Worm (Caenorhabditis elegans) whole organism, late embryonic: ENCODE results near the gene ceh-21.

ENCODE experiments used
- ceh-34 ChIP-seq: sonication (generic microtip); optimal IDR thresholded peaks from 2 replicates; lab custom pipeline; 2016; ENCODE audit warnings: mild to moderate bottlenecking, missing genetic modification characterization, missing compliant biosample characterization
- dmd-4 ChIP-seq: sonication (generic microtip); optimal IDR thresholded peaks from 2 replicates; lab custom pipeline; 2016; ENCODE audit warnings: borderline replicate concordance, missing genetic modification characterization, missing compliant biosample characterization
- rnt-1 ChIP-seq: sonication (generic microtip); optimal IDR thresholded peaks from 2 replicates; lab custom pipeline; 2016; ENCODE audit warnings: missing genetic modification characterization, missing compliant biosample characterization

DNA sequence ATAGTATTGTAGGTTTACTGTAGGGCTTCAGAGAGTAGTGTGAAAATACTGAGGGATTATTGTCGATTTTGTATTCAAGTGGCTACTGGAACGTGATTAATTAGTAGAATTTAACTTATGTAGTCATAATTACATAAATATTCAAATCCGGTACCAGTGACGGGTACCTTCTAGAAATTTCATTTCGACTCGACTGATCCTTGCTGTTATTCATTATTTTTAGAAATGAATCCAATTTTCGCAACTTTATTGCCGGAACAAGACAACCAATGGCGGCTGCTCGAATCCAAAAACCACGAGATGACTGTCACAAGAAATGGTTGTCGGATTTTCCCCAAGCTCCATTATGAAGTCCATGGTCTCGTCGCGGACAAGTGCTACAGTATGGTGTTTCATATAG, 12.4 kb upstream of the ceh-21 start, which contains the start of gene tbx-41:
- TF ChIP-seq rnt-1 (tag; lab: Kevin White, UChicago) (no peak), dmd-4 (tag; lab: Kevin White, UChicago) (no peak), ceh-34 (tag; lab: Kevin White, UChicago) (no peak)
